In the genomic region with DNA sequence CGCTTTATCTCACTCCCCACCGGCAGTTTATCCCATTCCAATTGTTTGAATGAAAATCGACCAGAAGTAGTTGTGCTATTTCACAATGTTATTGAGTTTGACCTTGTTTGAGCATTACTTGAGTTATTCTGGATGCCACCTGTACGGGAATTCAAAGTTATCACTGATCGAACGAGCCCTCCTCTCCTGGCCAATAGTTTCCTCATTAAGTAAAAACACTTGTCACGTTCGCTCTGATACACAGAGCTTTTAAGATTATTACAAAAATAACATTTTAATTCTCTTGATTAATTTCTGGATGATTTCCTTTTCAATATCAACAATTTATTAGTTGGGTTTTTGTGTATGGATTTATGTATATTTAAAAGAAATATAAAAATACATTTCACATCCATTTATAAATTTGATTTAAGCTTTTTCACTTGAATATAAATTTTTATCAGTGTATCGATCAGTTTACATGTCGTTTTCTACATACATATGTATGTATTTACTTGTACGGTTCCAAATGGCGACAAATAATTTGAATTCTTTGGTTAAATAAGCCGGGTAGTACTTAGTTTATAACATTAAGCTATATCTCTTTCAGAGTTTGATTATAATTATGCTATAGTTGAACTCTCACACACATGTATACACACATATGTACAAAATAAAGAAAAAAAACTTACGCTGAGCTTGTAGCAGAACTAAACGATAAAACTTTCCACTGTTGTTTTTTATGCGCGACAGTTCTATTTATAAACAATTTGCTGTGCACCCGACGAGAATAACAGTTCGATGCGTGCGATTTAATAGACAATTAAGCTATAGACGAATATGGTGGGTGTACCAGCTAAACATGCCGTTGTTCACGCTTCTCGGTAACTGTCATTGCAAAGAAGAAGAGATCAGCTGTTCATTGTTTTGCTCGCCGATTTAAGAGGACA, we compare ENCODE assay signal across 5 fruit fly cellular contexts.
A peak's percentile ranks its signal among the peaks of the same experiment; 100 is the strongest.
TF ChIP-seq lines count a peak whose summit lies in the region.

Gene CG3609 (minus strand): TSS at position 810 of the 929 bp plus-strand sequence.
Gene CG15390 (plus strand): TSS at position 896 of the 929 bp plus-strand sequence.

- no peak for TF ChIP-seq CTCF in whole organism, embryonic (GFP tag; optimal IDR thresholded peaks at IDR 0.05; lab: Kevin White, UChicago)

TF ChIP-seq in whole organism, adult, 20 proteins besides CTCF, POLR2A, EP300 and RAD21 (continues in another document):
- TF ChIP-seq cnc (optimal IDR thresholded peaks at IDR 0.05; lab: Kevin White, UChicago), result peak in 1 of 2 experiments; percentile 38
- TF ChIP-seq cic (GFP tag; optimal IDR thresholded peaks at IDR 0.05; lab: Kevin White, UChicago), result peak; percentile 86
- TF ChIP-seq Crg-1 (GFP tag; optimal IDR thresholded peaks at IDR 0.05; lab: Kevin White, UChicago), result peak; percentile 86
- TF ChIP-seq CG7045 (GFP tag; optimal IDR thresholded peaks at IDR 0.05; lab: Kevin White, UChicago), result peak; percentile 78
- peak; percentile 88 for TF ChIP-seq CG5204 (GFP tag; optimal IDR thresholded peaks at IDR 0.05; lab: Kevin White, UChicago)
- peak; percentile 83 for TF ChIP-seq CG7101 (tag; optimal IDR thresholded peaks at IDR 0.05; lab: Kevin White, UChicago)
- no peak for TF ChIP-seq Clk (GFP tag; optimal IDR thresholded peaks at IDR 0.05; lab: Kevin White, UChicago)
- TF ChIP-seq pad (GFP tag; optimal IDR thresholded peaks at IDR 0.05; lab: Kevin White, UChicago), result peak; percentile 62
- peak; percentile 89 for TF ChIP-seq Hr96 (GFP tag; optimal IDR thresholded peaks at IDR 0.05; lab: Kevin White, UChicago)
- peak; percentile 86 for TF ChIP-seq CG11617 (GFP tag; optimal IDR thresholded peaks at IDR 0.05; lab: Kevin White, UChicago)
- peak; percentile 95 for TF ChIP-seq CG1620 (GFP tag; optimal IDR thresholded peaks at IDR 0.05; lab: Kevin White, UChicago)
- TF ChIP-seq kay (GFP tag; lab: Kevin White, UChicago; ENCODE audit: borderline replicate concordance), result no peak
- peak; percentile 78 for TF ChIP-seq CG12768 (GFP tag; optimal IDR thresholded peaks at IDR 0.05; lab: Kevin White, UChicago)
- TF ChIP-seq bab1 (GFP tag; optimal IDR thresholded peaks at IDR 0.05; lab: Kevin White, UChicago), result peak; percentile 94
- TF ChIP-seq toe (GFP tag; optimal IDR thresholded peaks at IDR 0.05; lab: Kevin White, UChicago), result peak; percentile 90

TF ChIP-seq in whole organism, embryonic, 481 proteins besides CTCF, POLR2A, EP300 and RAD21 (continues in another document):
- TF ChIP-seq kah (GFP tag; optimal IDR thresholded peaks at IDR 0.05; lab: Kevin White, UChicago) (peak; percentile 6), Dll (GFP tag; IDR thresholded peaks at IDR 0.05; lab: Robert Waterston, UW; ENCODE audit: partially characterized antibody) (no peak; the same call in 3 of the 4 replicates), Dad (GFP tag; optimal IDR thresholded peaks at IDR 0.05; lab: Kevin White, UChicago) (peak; percentile 85), Gsc (GFP tag; IDR thresholded peaks at IDR 0.05; lab: Robert Waterston, UW) (no peak), Doc2 (GFP tag; IDR thresholded peaks at IDR 0.05; lab: Robert Waterston, UW) (no peak), mam (GFP tag; optimal IDR thresholded peaks at IDR 0.05; lab: Kevin White, UChicago) (peak; percentile 89), Atf3 (GFP tag; optimal IDR thresholded peaks at IDR 0.05; lab: Kevin White, UChicago) (peak; percentile 81), slp2 (GFP tag; optimal IDR thresholded peaks at IDR 0.05; lab: Kevin White, UChicago) (peak; percentile 69), CG12744 (GFP tag; optimal IDR thresholded peaks at IDR 0.05; lab: Kevin White, UChicago) (peak; percentile 86), CG10209 (GFP tag; optimal IDR thresholded peaks at IDR 0.05; lab: Kevin White, UChicago) (peak; percentile 57), klu (GFP tag; IDR thresholded peaks at IDR 0.05; lab: Robert Waterston, UW) (no peak), MTF-1 (GFP tag; optimal IDR thresholded peaks at IDR 0.05; lab: Kevin White, UChicago; ENCODE audit: borderline replicate concordance) (peak; percentile 69), HLHmδ (GFP tag; optimal IDR thresholded peaks at IDR 0.05; lab: Kevin White, UChicago) (no peak), Oli (tag; optimal IDR thresholded peaks at IDR 0.05; lab: Kevin White, UChicago) (peak; percentile 30), ac (GFP tag; optimal IDR thresholded peaks at IDR 0.05; lab: Kevin White, UChicago) (no peak), Hr39 (optimal IDR thresholded peaks at IDR 0.05; lab: Kevin White, UChicago) (no peak)

TF ChIP-seq in whole organism, prepupa, 60 proteins besides CTCF, POLR2A, EP300 and RAD21 (continues in another document):
- TF ChIP-seq spab (GFP tag; optimal IDR thresholded peaks at IDR 0.05; lab: Kevin White, UChicago) (peak; percentile 24), CG6792 (GFP tag; optimal IDR thresholded peaks at IDR 0.05; lab: Kevin White, UChicago) (peak; percentile 65), Eip75B (GFP tag; optimal IDR thresholded peaks at IDR 0.05; lab: Kevin White, UChicago) (peak; percentile 78), CG8319 (GFP tag; optimal IDR thresholded peaks at IDR 0.05; lab: Kevin White, UChicago) (peak; percentile 43), Ets96B (tag; optimal IDR thresholded peaks at IDR 0.05; lab: Kevin White, UChicago) (peak; percentile 56), ss (GFP tag; optimal IDR thresholded peaks at IDR 0.05; lab: Kevin White, UChicago) (peak; percentile 81 to 87), net (GFP tag; optimal IDR thresholded peaks at IDR 0.05; lab: Kevin White, UChicago) (peak; percentile 83), CG11902 (GFP tag; optimal IDR thresholded peaks at IDR 0.05; lab: Kevin White, UChicago) (peak; percentile 49), CG34406 (GFP tag; optimal IDR thresholded peaks at IDR 0.05; lab: Kevin White, UChicago) (peak; percentile 30), Lpt (GFP tag; optimal IDR thresholded peaks at IDR 0.05; lab: Kevin White, UChicago) (peak; percentile 66), CG6854 (GFP tag; optimal IDR thresholded peaks at IDR 0.05; lab: Kevin White, UChicago) (peak; percentile 9), Ets21C (GFP tag; optimal IDR thresholded peaks at IDR 0.05; lab: Kevin White, UChicago) (peak; percentile 80), CG6276 (GFP tag; optimal IDR thresholded peaks at IDR 0.05; lab: Kevin White, UChicago) (peak; percentile 81), lz (GFP tag; optimal IDR thresholded peaks at IDR 0.05; lab: Kevin White, UChicago) (peak; percentile 85), Smox (GFP tag; optimal IDR thresholded peaks at IDR 0.05; lab: Kevin White, UChicago) (peak; percentile 80), Sox14 (GFP tag; optimal IDR thresholded peaks at IDR 0.05; lab: Kevin White, UChicago) (peak; percentile 91)

TF ChIP-seq in whole organism, pupa, 21 proteins besides CTCF, POLR2A, EP300 and RAD21 (continues in another document):
- TF ChIP-seq Pif1B (GFP tag; optimal IDR thresholded peaks at IDR 0.05; lab: Kevin White, UChicago) (peak; percentile 88), CG10348 (GFP tag; IDR thresholded peaks at IDR 0.05; lab: Robert Waterston, UW) (no peak), CG32121 (GFP tag; IDR thresholded peaks at IDR 0.05; lab: Robert Waterston, UW) (peak; percentile 78), D1 (tag; optimal IDR thresholded peaks at IDR 0.05; lab: Kevin White, UChicago) (no peak), CG12605 (GFP tag; IDR thresholded peaks at IDR 0.05; lab: Robert Waterston, UW) (peak; percentile 60), Ets98B (GFP tag; IDR thresholded peaks at IDR 0.05; lab: Robert Waterston, UW) (peak; percentile 89), CG13204 (GFP tag; optimal IDR thresholded peaks at IDR 0.05; lab: Kevin White, UChicago) (peak; percentile 59), fd96Ca (GFP tag; IDR thresholded peaks at IDR 0.05; lab: Robert Waterston, UW) (peak; percentile 85), CG4496 (GFP tag; IDR thresholded peaks at IDR 0.05; lab: Robert Waterston, UW) (peak; percentile 91), CG15710 (tag; optimal IDR thresholded peaks at IDR 0.05; lab: Kevin White, UChicago) (peak; percentile 60), CG9948 (tag; optimal IDR thresholded peaks at IDR 0.05; lab: Kevin White, UChicago) (peak; percentile 55), rn (GFP tag; IDR thresholded peaks at IDR 0.05; lab: Robert Waterston, UW) (peak; percentile 51; the same call in 1 of the 2 replicates), CG8301 (tag; optimal IDR thresholded peaks at IDR 0.05; lab: Kevin White, UChicago) (peak; percentile 40), CG34367 (tag; optimal IDR thresholded peaks at IDR 0.05; lab: Kevin White, UChicago) (peak; percentile 55), CG17806 (tag; optimal IDR thresholded peaks at IDR 0.05; lab: Kevin White, UChicago) (peak; percentile 54), gl (tag; optimal IDR thresholded peaks at IDR 0.05; lab: Kevin White, UChicago) (peak; percentile 72), Pif1A (GFP tag; optimal IDR thresholded peaks at IDR 0.05; lab: Kevin White, UChicago) (peak; percentile 91), EcR (GFP tag; optimal IDR thresholded peaks at IDR 0.05; lab: Kevin White, UChicago) (peak; percentile 30)

TF ChIP-seq in whole organism, wandering third instar larva, 38 proteins besides CTCF, POLR2A, EP300 and RAD21 (continues in another document):
- TF ChIP-seq tai (GFP tag; optimal IDR thresholded peaks at IDR 0.05; lab: Kevin White, UChicago) (no peak), pan (optimal IDR thresholded peaks at IDR 0.05; lab: Kevin White, UChicago) (no peak), Myc (optimal IDR thresholded peaks at IDR 0.05; lab: Kevin White, UChicago) (peak; percentile 14), Dif (GFP tag; optimal IDR thresholded peaks at IDR 0.05; lab: Kevin White, UChicago; ENCODE audit: partially characterized antibody) (no peak), rgr (GFP tag; optimal IDR thresholded peaks at IDR 0.05; lab: Kevin White, UChicago) (peak; percentile 90), ey (GFP tag; optimal IDR thresholded peaks at IDR 0.05; lab: Kevin White, UChicago) (peak; percentile 89), foxo (GFP tag; optimal IDR thresholded peaks at IDR 0.05; lab: Kevin White, UChicago) (peak; percentile 42 to 95), Vsx2 (GFP tag; optimal IDR thresholded peaks at IDR 0.05; lab: Kevin White, UChicago; ENCODE audit: partially characterized antibody) (no peak), woc (GFP tag; optimal IDR thresholded peaks at IDR 0.05; lab: Kevin White, UChicago) (peak; percentile 95), CrebA (GFP tag; optimal IDR thresholded peaks at IDR 0.05; lab: Kevin White, UChicago; ENCODE audit: borderline replicate concordance) (no peak), br (GFP tag; optimal IDR thresholded peaks at IDR 0.05; lab: Kevin White, UChicago) (peak; percentile 93), Sp1 (GFP tag; optimal IDR thresholded peaks at IDR 0.05; lab: Kevin White, UChicago) (peak; percentile 78), dsf (GFP tag; optimal IDR thresholded peaks at IDR 0.05; lab: Kevin White, UChicago; ENCODE audit: borderline replicate concordance) (peak; percentile 66), sage (GFP tag; optimal IDR thresholded peaks at IDR 0.05; lab: Kevin White, UChicago) (peak; percentile 80), Abd-B (GFP tag; optimal IDR thresholded peaks at IDR 0.05; lab: Kevin White, UChicago) (no peak), dmrt93B (GFP tag; optimal IDR thresholded peaks at IDR 0.05; lab: Kevin White, UChicago) (peak; percentile 34), jim (GFP tag; optimal IDR thresholded peaks at IDR 0.05; lab: Kevin White, UChicago) (peak; percentile 77), Jra (GFP tag; optimal IDR thresholded peaks at IDR 0.05; lab: Kevin White, UChicago) (peak; percentile 88)
